Worm (Caenorhabditis elegans) whole organism, late embryonic: ENCODE data around the gene clec-210.

ENCODE experiments used
- C08G9.2 ChIP-seq: sonication (generic microtip); optimal IDR thresholded peaks from 2 replicates; lab custom pipeline; 2016; ENCODE audit warnings: mild to moderate bottlenecking, missing genetic modification characterization, moderate library complexity, missing compliant biosample characterization
- C38D4.7 ChIP-seq: fragments of 200-800 bp; sonication (Bioruptor generic); optimal IDR thresholded peaks from 2 replicates; lab custom pipeline; 2018; ENCODE audit warnings: mild to moderate bottlenecking, missing genetic modification characterization, moderate library complexity, missing compliant biosample characterization
- K02D7.2 ChIP-seq: sonication (generic microtip); optimal IDR thresholded peaks from 2 replicates; lab custom pipeline; 2017; ENCODE audit warnings: mild to moderate bottlenecking, missing genetic modification characterization, missing compliant biosample characterization
- K09A11.1 ChIP-seq: sonication (generic microtip); optimal IDR thresholded peaks from 2 replicates; lab custom pipeline; 2017; ENCODE audit warnings: antibody characterized with exemption, mild to moderate bottlenecking, missing genetic modification characterization, missing compliant biosample characterization; ENCODE audit not compliant: insufficient read depth
- T23F11.4 ChIP-seq: fragments of 200-800 bp; sonication (Bioruptor generic); optimal IDR thresholded peaks from 2 replicates; lab custom pipeline; 2018; ENCODE audit warnings: mild to moderate bottlenecking, missing genetic modification characterization, missing compliant biosample characterization
- ahr-1 ChIP-seq: sonication (generic microtip); optimal IDR thresholded peaks from 2 replicates; lab custom pipeline; 2016; ENCODE audit warnings: missing genetic modification characterization, missing compliant biosample characterization
- ceh-19 ChIP-seq: fragments of 200-800 bp; sonication (Bioruptor generic); optimal IDR thresholded peaks from 2 replicates; lab custom pipeline; 2018; ENCODE audit warnings: mild to moderate bottlenecking, missing genetic modification characterization, missing compliant biosample characterization
- ceh-24 ChIP-seq: sonication (generic microtip); optimal IDR thresholded peaks from 2 replicates; lab custom pipeline; 2016; ENCODE audit warnings: mild to moderate bottlenecking, missing genetic modification characterization, missing compliant biosample characterization
- ceh-31 ChIP-seq: sonication (generic microtip); optimal IDR thresholded peaks from 2 replicates; lab custom pipeline; 2016; ENCODE audit warnings: missing genetic modification characterization, missing compliant biosample characterization
- ceh-45 ChIP-seq: fragments of 200-800 bp; sonication (Bioruptor generic); IDR thresholded peaks from 2 replicates; pipeline ENCODE4 v1.3.6; 2022; ENCODE audit warnings: missing genetic modification reagents, missing genetic modification characterization, missing compliant biosample characterization
- ceh-48 ChIP-seq: sonication (generic microtip); optimal IDR thresholded peaks from 2 replicates; lab custom pipeline; 2016; ENCODE audit warnings: missing genetic modification characterization, inconsistent platforms, missing compliant biosample characterization
- ceh-6 ChIP-seq: fragments of 200-800 bp; sonication (Bioruptor generic); optimal IDR thresholded peaks from 2 replicates; lab custom pipeline; 2018; ENCODE audit warnings: mild to moderate bottlenecking, missing genetic modification characterization, missing compliant biosample characterization
- dmd-4 ChIP-seq: sonication (generic microtip); optimal IDR thresholded peaks from 2 replicates; lab custom pipeline; 2016; ENCODE audit warnings: borderline replicate concordance, missing genetic modification characterization, missing compliant biosample characterization
- elt-2 ChIP-seq: sonication (generic microtip); optimal IDR thresholded peaks from 2 replicates; lab custom pipeline; 2016; ENCODE audit warnings: missing genetic modification reagents, missing genetic modification characterization, missing compliant biosample characterization
- fax-1 ChIP-seq: sonication (generic microtip); optimal IDR thresholded peaks from 2 replicates; lab custom pipeline; 2016; ENCODE audit warnings: missing genotype, missing genetic modification characterization, missing compliant biosample characterization
- fkh-10 ChIP-seq: fragments of 150-350 bp; optimal IDR thresholded peaks from 2 replicates; lab custom pipeline; 2014; ENCODE audit warnings: missing biosample characterization, missing genetic modification reagents, missing genetic modification characterization
- gmeb-2 ChIP-seq: sonication (generic microtip); optimal IDR thresholded peaks from 2 replicates; lab custom pipeline; 2016; ENCODE audit warnings: missing genetic modification characterization, inconsistent platforms, missing compliant biosample characterization
- hlh-13 ChIP-seq: fragments of 200-800 bp; sonication (Bioruptor generic); optimal IDR thresholded peaks from 2 replicates; lab custom pipeline; 2018; ENCODE audit warnings: mild to moderate bottlenecking, missing genetic modification characterization, missing compliant biosample characterization
- hlh-15 ChIP-seq: sonication (generic microtip); optimal IDR thresholded peaks from 2 replicates; lab custom pipeline; 2016; ENCODE audit warnings: missing genetic modification characterization, missing compliant biosample characterization
- hlh-30 ChIP-seq: sonication (generic microtip); optimal IDR thresholded peaks from 2 replicates; lab custom pipeline; 2017; ENCODE audit warnings: antibody characterized with exemption, missing genetic modification characterization, missing compliant biosample characterization; ENCODE audit not compliant: insufficient read depth
- hlh-6 ChIP-seq: sonication (generic microtip); optimal IDR thresholded peaks from 2 replicates; lab custom pipeline; 2016; ENCODE audit warnings: missing genotype, missing genetic modification characterization, missing compliant biosample characterization
- lim-6 ChIP-seq: sonication (generic microtip); optimal IDR thresholded peaks from 2 replicates; lab custom pipeline; 2016; ENCODE audit warnings: missing genetic modification characterization, missing compliant biosample characterization
- lin-11 ChIP-seq: fragments of 200-800 bp; sonication (Bioruptor generic); optimal IDR thresholded peaks from 2 replicates; lab custom pipeline; 2018; ENCODE audit warnings: mild to moderate bottlenecking, missing genetic modification characterization, missing compliant biosample characterization
- madf-2 ChIP-seq: sonication (generic microtip); optimal IDR thresholded peaks from 2 replicates; lab custom pipeline; 2017; ENCODE audit warnings: missing genetic modification characterization, missing compliant biosample characterization
- mec-3 ChIP-seq: sonication (generic microtip); optimal IDR thresholded peaks from 2 replicates; lab custom pipeline; 2016; ENCODE audit warnings: borderline replicate concordance, missing genetic modification characterization, missing compliant biosample characterization
- nfya-1 ChIP-seq: sonication (generic microtip); optimal IDR thresholded peaks from 2 replicates; lab custom pipeline; 2017; ENCODE audit warnings: missing genetic modification characterization, mild to moderate bottlenecking, missing compliant biosample characterization, antibody characterized with exemption, moderate library complexity
- npax-4 ChIP-seq: sonication (generic microtip); optimal IDR thresholded peaks from 2 replicates; lab custom pipeline; 2016; ENCODE audit warnings: missing genetic modification characterization, missing compliant biosample characterization
- odd-2 ChIP-seq: sonication (generic microtip); optimal IDR thresholded peaks from 2 replicates; lab custom pipeline; 2017; ENCODE audit warnings: antibody characterized with exemption, mild to moderate bottlenecking, missing genetic modification characterization, missing compliant biosample characterization
- pag-3 ChIP-seq: sonication (generic microtip); optimal IDR thresholded peaks from 2 replicates; lab custom pipeline; 2016; ENCODE audit warnings: missing compliant biosample characterization, missing genetic modification characterization, borderline replicate concordance
- pax-1 ChIP-seq: fragments of 150-350 bp; optimal IDR thresholded peaks from 2 replicates; lab custom pipeline; 2014; ENCODE audit warnings: missing biosample characterization, missing genetic modification characterization
- pqm-1 ChIP-seq: sonication (generic microtip); optimal IDR thresholded peaks from 2 replicates; lab custom pipeline; 2016; ENCODE audit warnings: missing genetic modification characterization, missing compliant biosample characterization
- pros-1 ChIP-seq: fragments of 150-350 bp; optimal IDR thresholded peaks from 2 replicates; lab custom pipeline; 2014; ENCODE audit warnings: missing biosample characterization, missing genetic modification reagents, missing genetic modification characterization
- sox-2 ChIP-seq: fragments of 200-800 bp; sonication (Bioruptor generic); IDR thresholded peaks from 2 replicates; pipeline ENCODE4 v1.3.6; 2022; ENCODE audit warnings: missing genetic modification reagents, missing genetic modification characterization, missing compliant biosample characterization
- ttx-3 ChIP-seq: sonication (generic microtip); optimal IDR thresholded peaks from 2 replicates; lab custom pipeline; 2016; ENCODE audit warnings: missing genetic modification reagents, missing genetic modification characterization, missing compliant biosample characterization
- unc-55 ChIP-seq: sonication (generic microtip); optimal IDR thresholded peaks from 2 replicates; lab custom pipeline; 2017; ENCODE audit warnings: missing biosample characterization, missing genetic modification reagents, missing genetic modification characterization
- unc-86 ChIP-seq: sonication (generic microtip); optimal IDR thresholded peaks from 2 replicates; lab custom pipeline; 2016; ENCODE audit warnings: missing genetic modification characterization, missing compliant biosample characterization
- ztf-16 ChIP-seq: sonication (generic microtip); optimal IDR thresholded peaks from 2 replicates; lab custom pipeline; 2017; ENCODE audit warnings: missing genetic modification characterization, missing compliant biosample characterization

The clec-210 gene

DNA sequence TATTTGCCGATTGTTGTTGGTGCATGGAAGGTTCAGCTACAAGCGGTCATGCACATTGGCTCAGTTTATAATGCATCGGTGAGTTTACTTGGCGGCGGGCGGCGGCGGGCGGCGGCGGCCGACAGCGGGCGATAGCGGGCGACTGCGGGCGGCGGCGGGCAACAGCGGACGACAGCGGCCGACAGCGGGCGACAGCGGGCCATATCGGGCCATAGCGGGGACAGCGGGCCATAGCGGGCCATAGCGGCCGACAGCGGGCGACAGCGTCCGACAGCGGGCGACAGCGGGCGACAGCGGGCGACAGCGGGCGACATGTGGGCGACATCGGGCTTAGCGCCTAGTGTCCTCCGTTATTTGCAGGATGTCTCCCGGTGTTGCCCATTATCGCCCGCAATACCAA, 13.9 kb downstream of the clec-210 start:
- TF ChIP-seq ttx-3 (no peak), hlh-13 (GFP tag; lab: Kevin White, UChicago) (no peak), nfya-1 (tag; lab: Kevin White, UChicago) (no peak), lin-11 (tag; lab: Kevin White, UChicago) (no peak)

DNA sequence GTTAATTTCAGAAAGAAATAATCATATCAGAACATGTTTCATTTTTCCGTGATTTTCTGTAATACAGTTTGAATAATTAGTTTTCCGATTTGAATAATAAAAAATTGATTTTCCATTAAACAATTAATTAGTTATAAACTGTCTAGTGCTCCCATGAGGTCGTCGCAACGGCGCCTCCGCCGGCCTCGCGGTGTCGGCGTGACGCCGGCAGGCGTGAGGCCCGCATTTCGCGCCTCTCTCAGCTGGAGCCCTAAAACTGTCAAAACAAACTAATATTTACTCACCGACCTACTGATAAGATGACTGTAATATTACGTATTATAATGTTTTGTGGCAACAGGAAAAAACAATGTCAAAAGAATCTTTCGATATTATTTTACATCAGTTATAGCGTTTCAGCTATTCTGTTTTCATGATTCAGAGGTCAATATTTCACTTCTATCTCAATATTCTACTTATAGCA, 15.1 kb downstream of the clec-210 start, which contains the start of gene F02C9.2:
Gene F02C9.2 (plus strand): TSS at position 413 of the 463 bp plus-strand sequence.
- TF ChIP-seq sox-2 (GFP tag; lab: Robert Waterston, UW): no peak
- no peak for TF ChIP-seq pros-1 (tag; lab: Kevin White, UChicago)
- TF ChIP-seq lim-6 (tag; lab: Kevin White, UChicago): no peak
- TF ChIP-seq fax-1: no peak
- TF ChIP-seq npax-4: no peak
- TF ChIP-seq T23F11.4 (GFP tag; lab: Kevin White, UChicago): no peak
- TF ChIP-seq K02D7.2 (tag; lab: Kevin White, UChicago): no peak
- no peak for TF ChIP-seq mec-3 (tag; lab: Kevin White, UChicago)
- no peak for TF ChIP-seq lin-11 (tag; lab: Kevin White, UChicago)
- TF ChIP-seq hlh-6 (tag; lab: Kevin White, UChicago): no peak
- no peak for TF ChIP-seq ceh-45
- TF ChIP-seq nfya-1 (tag; lab: Kevin White, UChicago): no peak
- TF ChIP-seq madf-2 (tag; lab: Kevin White, UChicago): no peak
- TF ChIP-seq pax-1 (tag; lab: Kevin White, UChicago): no peak
- no peak for TF ChIP-seq unc-86 (tag; lab: Kevin White, UChicago)
- no peak for TF ChIP-seq hlh-15 (tag; lab: Kevin White, UChicago)
- no peak for TF ChIP-seq ceh-24 (tag; lab: Kevin White, UChicago)
- no peak for TF ChIP-seq dmd-4 (tag; lab: Kevin White, UChicago)

DNA sequence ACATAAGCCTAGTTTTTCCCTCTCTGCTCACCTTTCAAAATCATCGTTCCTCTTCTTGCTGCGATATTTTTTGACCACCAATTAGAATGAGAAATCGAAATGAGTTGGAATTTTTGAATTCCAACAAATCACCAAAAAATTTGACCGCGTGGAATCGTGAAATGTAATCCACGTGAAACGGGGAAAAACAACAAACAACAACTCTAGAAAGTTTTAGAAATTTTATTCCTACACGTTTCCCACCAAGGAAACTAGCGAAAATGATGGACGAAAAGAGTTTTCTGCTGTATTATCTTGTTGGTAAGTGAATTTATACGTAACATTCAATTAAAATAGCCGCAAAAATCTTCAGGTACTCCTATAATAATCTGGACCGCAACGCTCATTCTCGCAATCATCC, 20.3 kb downstream of the clec-210 start, which contains the start of the genes irld-3 and F02C9.1:
Gene irld-3 (minus strand): TSS at position 101 of the 400 bp plus-strand sequence.
Gene F02C9.1 (plus strand): TSS at position 216 of the 400 bp plus-strand sequence.
- TF ChIP-seq T23F11.4 (GFP tag; lab: Kevin White, UChicago): no peak
- TF ChIP-seq C38D4.7: no peak
- TF ChIP-seq pag-3 (tag; lab: Kevin White, UChicago): no peak
- no peak for TF ChIP-seq ahr-1 (tag; lab: Kevin White, UChicago)
- TF ChIP-seq npax-4: no peak
- no peak for TF ChIP-seq hlh-15 (tag; lab: Kevin White, UChicago)
- TF ChIP-seq gmeb-2 (tag; lab: Kevin White, UChicago): no peak
- no peak for TF ChIP-seq unc-55 (GFP tag; lab: Kevin White, UChicago)
- no peak for TF ChIP-seq odd-2 (tag; lab: Kevin White, UChicago)
- TF ChIP-seq ceh-48 (tag; lab: Kevin White, UChicago): no peak
- TF ChIP-seq elt-2 (tag; lab: Kevin White, UChicago): no peak
- no peak for TF ChIP-seq fkh-10 (GFP tag; lab: Kevin White, UChicago)
- TF ChIP-seq ceh-19: no peak
- no peak for TF ChIP-seq ceh-6 (GFP tag; lab: Kevin White, UChicago)

DNA sequence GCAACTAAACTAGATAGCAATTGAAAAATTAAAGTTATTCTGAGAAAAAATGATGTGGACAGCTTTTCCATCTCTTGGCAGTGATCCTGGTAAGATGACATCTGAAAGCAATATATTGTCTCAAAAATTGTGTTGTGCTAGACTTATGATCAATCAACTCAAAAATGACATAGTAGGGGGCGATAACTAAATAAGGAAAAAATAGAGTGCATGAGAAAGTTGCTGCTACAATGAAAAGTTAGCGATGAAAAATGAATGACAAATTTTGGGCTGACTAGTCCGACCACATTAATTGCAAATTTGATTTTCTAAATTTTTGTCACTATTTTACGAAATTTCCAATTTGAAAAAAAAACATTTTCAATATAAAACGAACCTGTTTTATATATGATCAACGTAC, 23.0 kb downstream of the clec-210 start, which contains the start of gene srab-9:
Gene srab-9 (minus strand): TSS at position 101 of the 400 bp plus-strand sequence.
- no peak for TF ChIP-seq nfya-1 (tag; lab: Kevin White, UChicago)
- no peak for TF ChIP-seq ztf-16 (tag; lab: Kevin White, UChicago)
- no peak for TF ChIP-seq fax-1
- TF ChIP-seq pag-3 (tag; lab: Kevin White, UChicago): no peak
- no peak for TF ChIP-seq ceh-31 (tag; lab: Kevin White, UChicago)
- TF ChIP-seq npax-4: no peak
- TF ChIP-seq K09A11.1 (tag; lab: Kevin White, UChicago): no peak
- TF ChIP-seq pqm-1 (tag; lab: Kevin White, UChicago): no peak
- TF ChIP-seq ceh-48 (tag; lab: Kevin White, UChicago): no peak
- TF ChIP-seq ceh-45: no peak
- TF ChIP-seq hlh-30 (tag; lab: Kevin White, UChicago): no peak
- TF ChIP-seq hlh-15 (tag; lab: Kevin White, UChicago): no peak
- no peak for TF ChIP-seq C08G9.2
